Fruit fly (Drosophila melanogaster): Measurements from ENCODE around the gene CG42537.

DNA sequence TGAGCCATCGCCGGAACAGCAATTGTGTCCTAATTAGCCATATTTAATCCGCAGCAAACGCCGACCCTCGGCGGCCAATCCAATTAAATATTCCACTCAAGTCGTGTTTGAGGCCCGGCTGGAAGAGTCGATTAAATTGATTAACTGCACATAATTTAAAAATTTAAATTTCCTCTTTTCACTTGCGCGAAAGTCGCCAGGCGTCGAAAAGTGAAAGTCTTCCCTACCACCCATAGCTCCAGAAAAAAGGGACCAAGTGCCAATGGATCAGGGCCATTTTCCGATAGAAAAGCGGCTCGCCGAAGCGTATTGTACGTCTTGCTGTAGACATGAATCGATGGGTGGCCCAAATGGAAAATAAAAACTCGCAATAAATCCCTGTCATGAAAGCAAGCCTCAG, 40.2 kb upstream of the CG42537 start:
- TF ChIP-seq zen (tag; optimal IDR thresholded peaks at IDR 0.05) (no peak), scrt (GFP tag; optimal IDR thresholded peaks at IDR 0.05) (no peak), Adf1 (GFP tag; IDR thresholded peaks at IDR 0.05) (no peak), pan (optimal IDR thresholded peaks at IDR 0.05) (no peak), pan (GFP tag; optimal IDR thresholded peaks at IDR 0.05 in 1 of 2, IDR thresholded peaks at IDR 0.05 in 1 of 2) (no peak), Med (GFP tag) (no peak)

All from whole organism, embryonic.